Worm (Caenorhabditis elegans) whole organism, young adult: ENCODE results near the gene irld-51.
A peak's percentile ranks its signal among the peaks of the same experiment; 100 is the strongest.

Experiments used
- B0019.2 ChIP-seq: fragments of 200-800 bp; sonication (Bioruptor generic); conservative IDR thresholded peaks from 2 replicates; pipeline ENCODE4 v1.3.6; 2022; ENCODE audit warnings: missing genetic modification reagents, missing genetic modification characterization, missing compliant biosample characterization
- B0336.3 ChIP-seq: fragments of 200-800 bp; sonication (Bioruptor generic); IDR thresholded peaks from 2 replicates; pipeline ENCODE4 v1.3.6; 2022; ENCODE audit warnings: missing genetic modification characterization, missing compliant biosample characterization
- cebp-2 ChIP-seq: fragments of 200-800 bp; sonication (Bioruptor generic); IDR thresholded peaks from 2 replicates; pipeline ENCODE4 v1.3.6; 2022; ENCODE audit warnings: missing genetic modification characterization, missing compliant biosample characterization

ce11 chrII:2987122-2987556, 34.6 kb upstream of the irld-51 start:
- TF ChIP-seq B0019.2 (GFP tag; lab: Robert Waterston, UW) (no peak), cebp-2 (GFP tag; lab: Robert Waterston, UW) (0 out of 2 replicates have a peak, but pooled peaks have one; percentile 40), B0336.3 (GFP tag; lab: Robert Waterston, UW) (no peak; the same call in 1 of the 2 replicates)
